Worm (Caenorhabditis elegans) whole organism, young adult: Measurements from ENCODE around the gene nhr-172.

Experiments
- B0019.2 ChIP-seq: fragments of 200-800 bp; sonication (Bioruptor generic); conservative IDR thresholded peaks from 2 replicates; pipeline ENCODE4 v1.3.6; 2022; ENCODE audit warnings: missing genetic modification reagents, missing genetic modification characterization, missing compliant biosample characterization
- B0336.3 ChIP-seq: fragments of 200-800 bp; sonication (Bioruptor generic); IDR thresholded peaks from 2 replicates; pipeline ENCODE4 v1.3.6; 2022; ENCODE audit warnings: missing genetic modification characterization, missing compliant biosample characterization
- D2030.7 ChIP-seq: fragments of 200-800 bp; sonication (Bioruptor generic); IDR thresholded peaks from 2 replicates; pipeline ENCODE4 v1.3.6; 2022; ENCODE audit warnings: missing genetic modification reagents, missing genetic modification characterization, missing compliant biosample characterization
- F10E7.11 ChIP-seq: sonication (generic microtip); optimal IDR thresholded peaks from 2 replicates; lab custom pipeline; 2017; ENCODE audit warnings: mild to moderate bottlenecking, missing genetic modification characterization, moderate library complexity, missing compliant biosample characterization
- F33H1.4 ChIP-seq: fragments of 200-800 bp; sonication (Bioruptor generic); IDR thresholded peaks from 2 replicates; pipeline ENCODE4 v1.3.6; 2022; ENCODE audit warnings: missing genetic modification reagents, missing genetic modification characterization, missing compliant biosample characterization
- F39B2.1 ChIP-seq: fragments of 200-800 bp; sonication (Bioruptor generic); IDR thresholded peaks from 2 replicates; pipeline ENCODE4 v1.3.6; 2022; ENCODE audit warnings: missing genetic modification reagents, missing genetic modification characterization, missing compliant biosample characterization
- F49E8.2 ChIP-seq: sonication (generic microtip); optimal IDR thresholded peaks from 3 replicates; lab custom pipeline; 2017; ENCODE audit warnings: missing genetic modification characterization, mild to moderate bottlenecking, missing compliant biosample characterization, antibody characterized with exemption, moderate library complexity; ENCODE audit not compliant: insufficient read depth
- F55B11.4 ChIP-seq: sonication (generic microtip); optimal IDR thresholded peaks from 2 replicates; lab custom pipeline; 2016; ENCODE audit warnings: missing compliant biosample characterization, missing genetic modification characterization, borderline replicate concordance; ENCODE audit not compliant: insufficient read depth
- ZK185.1 ChIP-seq: sonication (generic microtip); optimal IDR thresholded peaks from 2 replicates; lab custom pipeline; 2016; ENCODE audit warnings: mild to moderate bottlenecking, missing genetic modification characterization, missing compliant biosample characterization; ENCODE audit not compliant: poor library complexity, severe bottlenecking
- bed-1 ChIP-seq: fragments of 200-800 bp; sonication (Bioruptor generic); IDR thresholded peaks from 2 replicates; pipeline ENCODE4 v1.3.6; 2022; ENCODE audit warnings: missing genetic modification reagents, missing genetic modification characterization, missing compliant biosample characterization
- ceh-40 ChIP-seq: fragments of 200-800 bp; sonication (Bioruptor generic); IDR thresholded peaks from 2 replicates; pipeline ENCODE4 v1.3.6; 2022; ENCODE audit warnings: missing genetic modification characterization, missing compliant biosample characterization
- ceh-79 ChIP-seq: sonication (generic microtip); optimal IDR thresholded peaks from 2 replicates; lab custom pipeline; 2017; ENCODE audit warnings: mild to moderate bottlenecking, missing genetic modification characterization, missing compliant biosample characterization
- ceh-91 ChIP-seq: fragments of 200-800 bp; sonication (Bioruptor generic); IDR thresholded peaks from 2 replicates; pipeline ENCODE4 v1.3.6; 2022; ENCODE audit warnings: missing genetic modification reagents, missing genetic modification characterization, missing compliant biosample characterization
- egl-44 ChIP-seq: fragments of 200-800 bp; sonication (Bioruptor generic); IDR thresholded peaks from 2 replicates; pipeline ENCODE4 v1.3.6; 2022; ENCODE audit warnings: missing genetic modification reagents, missing genetic modification characterization, missing compliant biosample characterization
- ekl-4 ChIP-seq: fragments of 200-800 bp; sonication (Bioruptor generic); IDR thresholded peaks from 2 replicates; pipeline ENCODE4 v1.3.6; 2022; ENCODE audit warnings: missing genetic modification reagents, missing genetic modification characterization, missing compliant biosample characterization
- hlh-26 ChIP-seq: fragments of 200-800 bp; sonication (Bioruptor generic); conservative IDR thresholded peaks from 2 replicates; pipeline ENCODE4 v1.3.6; 2022; ENCODE audit warnings: missing genetic modification reagents, missing genetic modification characterization, missing compliant biosample characterization
- let-526 ChIP-seq: fragments of 200-800 bp; sonication (Bioruptor generic); IDR thresholded peaks from 2 replicates; pipeline ENCODE4 v1.3.6; 2022; ENCODE audit warnings: missing genetic modification reagents, missing genetic modification characterization, missing compliant biosample characterization
- let-607 ChIP-seq, 2 experiments: fragments of 200-800 bp in 1 of 2; sonication (Bioruptor generic) in 1 of 2; sonication (generic microtip) in 1 of 2; optimal IDR thresholded peaks; 2 replicates each; lab custom pipeline; 2016 to 2018; ENCODE audit warnings: mild to moderate bottlenecking in 2 of 2, missing compliant biosample characterization in 2 of 2, missing genetic modification characterization in 2 of 2, moderate library complexity in 2 of 2, missing genotype in 1 of 2
- lin-35 ChIP-seq, 3 experiments: fragments of 150-350 bp in 2 of 3; sonication (generic microtip) in 1 of 3; optimal IDR thresholded peaks; 2 replicates each; lab custom pipeline; 2014 to 2018; ENCODE audit warnings: missing biosample characterization in 3 of 3, missing genetic modification characterization in 3 of 3, missing genetic modification reagents in 3 of 3
- madf-8 ChIP-seq: fragments of 200-800 bp; sonication (Bioruptor generic); conservative IDR thresholded peaks from 2 replicates; pipeline ENCODE4 v1.3.6; 2022; ENCODE audit warnings: missing genetic modification reagents, missing genetic modification characterization, missing compliant biosample characterization
- mel-28 ChIP-seq: sonication (generic microtip); optimal IDR thresholded peaks from 2 replicates; lab custom pipeline; 2016; ENCODE audit warnings: borderline replicate concordance, mild to moderate bottlenecking, missing genetic modification characterization, missing compliant biosample characterization
- nfya-2 ChIP-seq: fragments of 200-800 bp; sonication (Bioruptor generic); IDR thresholded peaks from 2 replicates; pipeline ENCODE4 v1.3.6; 2022; ENCODE audit warnings: missing genetic modification reagents, missing genetic modification characterization, missing compliant biosample characterization
- nhr-90 ChIP-seq: sonication (generic microtip); optimal IDR thresholded peaks from 2 replicates; lab custom pipeline; 2016; ENCODE audit warnings: missing genotype, mild to moderate bottlenecking, missing genetic modification characterization, missing compliant biosample characterization
- rec-8 ChIP-seq, 2 experiments: sonication (generic microtip); optimal IDR thresholded peaks; 2 replicates each; lab custom pipeline; 2016; ENCODE audit warnings: mild to moderate bottlenecking in 2 of 2, missing genetic modification characterization in 2 of 2, missing genetic modification reagents in 2 of 2, missing genotype in 2 of 2, missing biosample characterization in 1 of 2, missing compliant biosample characterization in 1 of 2, moderate library complexity in 1 of 2
- repo-1 ChIP-seq: sonication (generic microtip); optimal IDR thresholded peaks from 2 replicates; lab custom pipeline; 2017; ENCODE audit warnings: mild to moderate bottlenecking, missing genetic modification characterization, missing compliant biosample characterization
- sdz-38 ChIP-seq: sonication (generic microtip); optimal IDR thresholded peaks from 2 replicates; lab custom pipeline; 2016; ENCODE audit warnings: missing genotype, missing genetic modification characterization, missing compliant biosample characterization
- sea-2 ChIP-seq: fragments of 200-800 bp; sonication (Bioruptor generic); IDR thresholded peaks from 2 replicates; pipeline ENCODE4 v1.3.6; 2022; ENCODE audit warnings: missing genetic modification characterization, missing compliant biosample characterization
- tbx-9 ChIP-seq: sonication (generic microtip); optimal IDR thresholded peaks from 2 replicates; lab custom pipeline; 2016; ENCODE audit warnings: borderline replicate concordance, missing genetic modification characterization, inconsistent platforms, missing compliant biosample characterization
- tlf-1 ChIP-seq: fragments of 200-800 bp; sonication (Bioruptor generic); optimal IDR thresholded peaks from 2 replicates; lab custom pipeline; 2018; ENCODE audit warnings: mild to moderate bottlenecking, missing genetic modification characterization, missing compliant biosample characterization
- unc-130 ChIP-seq: sonication (generic microtip); optimal IDR thresholded peaks from 2 replicates; lab custom pipeline; 2016; ENCODE audit warnings: missing genetic modification reagents, missing genetic modification characterization, missing compliant biosample characterization
- ztf-25 ChIP-seq: fragments of 200-800 bp; sonication (Bioruptor generic); IDR thresholded peaks from 2 replicates; pipeline ENCODE4 v1.3.6; 2022; ENCODE audit warnings: missing genetic modification reagents, missing genetic modification characterization, missing compliant biosample characterization
- ztf-26 ChIP-seq: sonication (generic microtip); optimal IDR thresholded peaks from 2 replicates; lab custom pipeline; 2017; ENCODE audit warnings: missing genetic modification characterization, missing compliant biosample characterization
- ztf-3 ChIP-seq: fragments of 200-800 bp; sonication (Bioruptor generic); optimal IDR thresholded peaks from 2 replicates; lab custom pipeline; 2018; ENCODE audit warnings: mild to moderate bottlenecking, missing genetic modification characterization, missing compliant biosample characterization
- ztf-6 ChIP-seq: fragments of 200-800 bp; sonication (Bioruptor generic); IDR thresholded peaks from 2 replicates; pipeline ENCODE4 v1.3.6; 2022; ENCODE audit warnings: missing genetic modification reagents, missing genetic modification characterization, missing compliant biosample characterization

The nhr-172 gene

DNA sequence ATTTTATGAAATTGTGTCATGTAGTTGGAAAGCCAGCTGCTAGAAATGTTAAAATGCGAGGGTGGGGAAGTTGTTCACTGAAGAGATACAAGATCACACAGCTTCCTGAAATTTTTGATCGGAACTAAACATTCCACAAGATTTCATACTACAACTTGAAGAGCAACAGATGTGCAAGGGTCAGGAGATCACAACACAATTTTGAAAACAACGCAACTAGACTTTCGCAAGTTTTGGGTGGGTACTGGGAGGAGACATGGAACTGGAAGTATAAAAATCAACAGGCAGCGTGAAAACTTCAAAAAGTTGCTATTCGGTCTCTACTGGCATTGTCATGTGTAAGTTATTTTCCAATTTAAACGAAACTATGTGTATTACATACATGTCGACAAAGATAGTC lies 43.0 kb downstream of the nhr-172 start, which contains the start of gene F19F10.3:
Gene F19F10.3, plus strand, starts transcription at position 301 of the 400 bp plus-strand sequence.
- TF ChIP-seq ceh-91 (GFP tag; lab: Robert Waterston, UW) (no peak), mel-28 (tag; lab: Kevin White, UChicago) (no peak), F55B11.4 (tag; lab: Kevin White, UChicago) (no peak), ztf-25 (GFP tag; lab: Robert Waterston, UW) (no peak), bed-1 (GFP tag; lab: Robert Waterston, UW) (no peak)

DNA sequence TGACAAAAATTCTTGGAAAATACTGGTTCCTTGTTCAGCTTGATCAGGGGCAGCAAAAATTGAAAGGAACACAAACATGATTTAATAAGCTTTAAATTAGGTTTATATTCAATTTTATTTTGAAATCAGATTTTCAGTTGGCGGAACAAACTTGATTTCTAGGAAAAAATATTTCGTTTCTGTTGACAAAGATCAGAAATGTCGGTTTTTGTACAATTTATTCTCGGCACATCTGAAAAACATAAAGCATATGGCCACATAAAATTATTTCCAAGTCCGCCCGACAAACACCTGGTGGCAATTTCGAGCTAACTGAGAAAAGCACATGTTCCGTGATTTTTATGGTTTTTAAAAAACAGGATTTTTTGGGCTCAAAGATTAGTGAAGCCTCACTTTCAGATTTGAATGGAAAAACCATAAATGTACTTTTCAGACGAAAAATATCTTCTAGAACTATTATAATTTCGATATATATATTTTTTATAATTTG lies 45.1 kb downstream of the nhr-172 start, which contains the start of gene ttr-10:
Gene ttr-10, minus strand, starts transcription at position 51 of the 490 bp plus-strand sequence.
- TF ChIP-seq madf-8 (GFP tag; lab: Robert Waterston, UW), result no peak
- TF ChIP-seq B0019.2 (GFP tag; lab: Robert Waterston, UW), result no peak
- TF ChIP-seq F39B2.1 (GFP tag; lab: Robert Waterston, UW), result no peak
- TF ChIP-seq let-607 (tag; optimal IDR thresholded peaks at IDR 0.05; lab: Kevin White, UChicago), result no peak
- no peak for TF ChIP-seq egl-44
- no peak for TF ChIP-seq ekl-4 (GFP tag; lab: Robert Waterston, UW)
- TF ChIP-seq F10E7.11 (tag; lab: Kevin White, UChicago), result no peak
- no peak for TF ChIP-seq let-526 (GFP tag; lab: Robert Waterston, UW)
- TF ChIP-seq nfya-2 (GFP tag; lab: Robert Waterston, UW), result no peak
- no peak for TF ChIP-seq ztf-6 (GFP tag; lab: Robert Waterston, UW)
- no peak for TF ChIP-seq sea-2 (GFP tag; lab: Robert Waterston, UW)
- no peak for TF ChIP-seq ZK185.1 (tag; lab: Kevin White, UChicago)
- no peak for TF ChIP-seq ceh-79 (tag; lab: Kevin White, UChicago)
- no peak for TF ChIP-seq rec-8 (tag; optimal IDR thresholded peaks at IDR 0.05; lab: Kevin White, UChicago)
- no peak for TF ChIP-seq tlf-1 (GFP tag; lab: Kevin White, UChicago)
- no peak for TF ChIP-seq ztf-3 (GFP tag; lab: Kevin White, UChicago)

DNA sequence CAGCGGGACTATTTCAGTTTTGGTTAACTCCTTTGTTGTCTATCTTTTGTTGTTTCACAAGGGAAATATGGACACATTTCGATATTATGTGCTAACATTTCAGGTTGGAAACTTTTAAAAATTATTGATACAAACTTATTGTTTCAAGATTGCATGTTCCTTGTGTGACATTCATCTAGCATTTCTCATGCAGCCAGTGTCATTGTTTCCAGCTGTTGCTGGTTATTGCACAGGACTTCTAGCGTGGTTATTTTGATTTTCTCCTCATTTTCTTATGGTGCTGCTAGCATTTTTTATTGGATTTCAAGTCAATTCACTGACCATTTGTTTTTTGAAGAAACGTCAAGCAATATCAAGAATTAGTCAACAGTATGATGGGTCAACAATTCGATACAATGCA lies 47.1 kb downstream of the nhr-172 start:
- TF ChIP-seq tbx-9 (tag; lab: Kevin White, UChicago) (no peak), unc-130 (no peak), nhr-90 (no peak), B0336.3 (GFP tag; lab: Robert Waterston, UW) (no peak), ztf-26 (no peak), F33H1.4 (GFP tag; lab: Robert Waterston, UW) (no peak), repo-1 (tag; lab: Kevin White, UChicago) (no peak), lin-35 (GFP tag; optimal IDR thresholded peaks at IDR 0.05; lab: Kevin White, UChicago) (no peak), ceh-91 (GFP tag; lab: Robert Waterston, UW) (no peak), tlf-1 (GFP tag; lab: Kevin White, UChicago) (no peak), sdz-38 (no peak), ceh-40 (GFP tag; lab: Robert Waterston, UW) (no peak), D2030.7 (no peak), hlh-26 (GFP tag; lab: Robert Waterston, UW) (no peak), F49E8.2 (tag; lab: Kevin White, UChicago) (no peak)
